In genomic region chr3L:7530461-7531338, dm6 we compare ENCODE assay signal across 5 fruit fly cellular contexts.
TF ChIP-seq lines count a peak whose summit lies in the region.

No protein-coding gene starts in this region.

- TF ChIP-seq CTCF in whole organism, embryonic (GFP tag; optimal IDR thresholded peaks at IDR 0.05; lab: Kevin White, UChicago): no peak

TF ChIP-seq in whole organism, adult, 20 proteins besides CTCF, POLR2A, EP300 and RAD21:
- TF ChIP-seq cic (GFP tag; optimal IDR thresholded peaks at IDR 0.05; lab: Kevin White, UChicago): peak; percentile 41
- TF ChIP-seq Mnt (GFP tag; optimal IDR thresholded peaks at IDR 0.05; lab: Kevin White, UChicago): no peak

TF ChIP-seq in whole organism, embryonic, 481 proteins besides CTCF, POLR2A, EP300 and RAD21 (continues in another document):
- TF ChIP-seq gsb-n (tag; optimal IDR thresholded peaks at IDR 0.05; lab: Kevin White, UChicago): no peak
- peak; percentile 30; the same call in 1 of the 2 replicates for TF ChIP-seq Rfx (GFP tag; IDR thresholded peaks at IDR 0.05; lab: Robert Waterston, UW)
- peak; percentile 84; the same call in 2 of the 4 replicates for TF ChIP-seq chinmo (GFP tag; IDR thresholded peaks at IDR 0.05; lab: Robert Waterston, UW; ENCODE audit: partially characterized antibody)
- no peak for TF ChIP-seq sug (tag; optimal IDR thresholded peaks at IDR 0.05; lab: Kevin White, UChicago)
- TF ChIP-seq dm (GFP tag; optimal IDR thresholded peaks at IDR 0.05; lab: Kevin White, UChicago): no peak
- no peak for TF ChIP-seq wek (GFP tag; optimal IDR thresholded peaks at IDR 0.05; lab: Kevin White, UChicago)
- no peak for TF ChIP-seq CG2116 (GFP tag; optimal IDR thresholded peaks at IDR 0.05; lab: Kevin White, UChicago)
- TF ChIP-seq CG5953 (GFP tag; IDR thresholded peaks at IDR 0.05; lab: Robert Waterston, UW): no peak
- TF ChIP-seq pfk (GFP tag; optimal IDR thresholded peaks at IDR 0.05; lab: Kevin White, UChicago): no peak
- TF ChIP-seq CG2199 (GFP tag; IDR thresholded peaks at IDR 0.05; lab: Robert Waterston, UW): 0 out of 3 replicates have a peak, but pooled peaks have one; percentile 65
- no peak for TF ChIP-seq CG6791 (GFP tag; IDR thresholded peaks at IDR 0.05; lab: Robert Waterston, UW; ENCODE audit: partially characterized antibody)
- TF ChIP-seq lola (GFP tag; optimal IDR thresholded peaks at IDR 0.05; lab: Kevin White, UChicago): no peak
- TF ChIP-seq Pdp1 (GFP tag; optimal IDR thresholded peaks at IDR 0.05; lab: Kevin White, UChicago): peak in 1 of 2 experiments; percentile 59
- TF ChIP-seq ci (GFP tag; IDR thresholded peaks at IDR 0.05; lab: Robert Waterston, UW): 0 out of 3 replicates have a peak, but pooled peaks have one; percentile 0
- TF ChIP-seq Hey (tag; optimal IDR thresholded peaks at IDR 0.05; lab: Kevin White, UChicago): no peak
- no peak for TF ChIP-seq trh (GFP tag; optimal IDR thresholded peaks at IDR 0.05; lab: Kevin White, UChicago)
- no peak for TF ChIP-seq CG13424 (tag; optimal IDR thresholded peaks at IDR 0.05; lab: Kevin White, UChicago)
- TF ChIP-seq run (tag; optimal IDR thresholded peaks at IDR 0.05; lab: Kevin White, UChicago): no peak
- TF ChIP-seq HmgZ (tag; optimal IDR thresholded peaks at IDR 0.05; lab: Kevin White, UChicago): no peak
- no peak for TF ChIP-seq ato (GFP tag; IDR thresholded peaks at IDR 0.05; lab: Robert Waterston, UW; ENCODE audit: partially characterized antibody)
- peak; percentile 36 for TF ChIP-seq kni (GFP tag; optimal IDR thresholded peaks at IDR 0.05; lab: Kevin White, UChicago)

TF ChIP-seq in whole organism, prepupa, 60 proteins besides CTCF, POLR2A, EP300 and RAD21:
- TF ChIP-seq esn (GFP tag; optimal IDR thresholded peaks at IDR 0.05; lab: Kevin White, UChicago) (peak; percentile 8), Eip78C (GFP tag; lab: Kevin White, UChicago) (peak; percentile 79), CG15336 (GFP tag; IDR thresholded peaks at IDR 0.05; lab: Robert Waterston, UW) (no peak), Hr39 (GFP tag; optimal IDR thresholded peaks at IDR 0.05; lab: Kevin White, UChicago) (no peak), fd85E (GFP tag; optimal IDR thresholded peaks at IDR 0.05; lab: Kevin White, UChicago) (no peak), svp (GFP tag; lab: Kevin White, UChicago) (peak; percentile 64), Sox14 (GFP tag; optimal IDR thresholded peaks at IDR 0.05; lab: Kevin White, UChicago) (peak; percentile 58), net (GFP tag; optimal IDR thresholded peaks at IDR 0.05; lab: Kevin White, UChicago) (no peak)

TF ChIP-seq in whole organism, pupa, 21 proteins besides CTCF, POLR2A, EP300 and RAD21:
- TF ChIP-seq gl (tag; optimal IDR thresholded peaks at IDR 0.05; lab: Kevin White, UChicago): no peak
- 0 out of 2 replicates have a peak, but pooled peaks have one; percentile 14 for TF ChIP-seq CG32121 (GFP tag; IDR thresholded peaks at IDR 0.05; lab: Robert Waterston, UW)
- TF ChIP-seq EcR (GFP tag; optimal IDR thresholded peaks at IDR 0.05; lab: Kevin White, UChicago): peak; percentile 87

TF ChIP-seq in whole organism, wandering third instar larva, 38 proteins besides CTCF, POLR2A, EP300 and RAD21:
- TF ChIP-seq Myc (optimal IDR thresholded peaks at IDR 0.05; lab: Kevin White, UChicago): no peak
- TF ChIP-seq CrebA (GFP tag; optimal IDR thresholded peaks at IDR 0.05; lab: Kevin White, UChicago; ENCODE audit: borderline replicate concordance): peak; percentile 60
- peak; percentile 4 for TF ChIP-seq psq (GFP tag; optimal IDR thresholded peaks at IDR 0.05; lab: Kevin White, UChicago)
- no peak for TF ChIP-seq woc (GFP tag; optimal IDR thresholded peaks at IDR 0.05; lab: Kevin White, UChicago)
- no peak for TF ChIP-seq lola (GFP tag; optimal IDR thresholded peaks at IDR 0.05; lab: Kevin White, UChicago)
- TF ChIP-seq rgr (GFP tag; optimal IDR thresholded peaks at IDR 0.05; lab: Kevin White, UChicago): peak; percentile 48
- no peak for TF ChIP-seq Abd-B (GFP tag; optimal IDR thresholded peaks at IDR 0.05; lab: Kevin White, UChicago)
- peak in 1 of 2 experiments; percentile 46 for TF ChIP-seq foxo (GFP tag; optimal IDR thresholded peaks at IDR 0.05; lab: Kevin White, UChicago)
- TF ChIP-seq tai (GFP tag; optimal IDR thresholded peaks at IDR 0.05; lab: Kevin White, UChicago): peak; percentile 53
- peak; percentile 44 for TF ChIP-seq h (GFP tag; optimal IDR thresholded peaks at IDR 0.05; lab: Kevin White, UChicago)
- peak; percentile 25 for TF ChIP-seq Hnf4 (GFP tag; optimal IDR thresholded peaks at IDR 0.05; lab: Kevin White, UChicago)
- TF ChIP-seq fru (GFP tag; optimal IDR thresholded peaks at IDR 0.05; lab: Kevin White, UChicago): peak; percentile 73
- TF ChIP-seq Rel (GFP tag; optimal IDR thresholded peaks at IDR 0.05; lab: Kevin White, UChicago): no peak
- peak; percentile 17 for TF ChIP-seq Rel (tag; optimal IDR thresholded peaks at IDR 0.05; lab: Kevin White, UChicago)
- TF ChIP-seq brk (GFP tag; optimal IDR thresholded peaks at IDR 0.05; lab: Kevin White, UChicago): peak; percentile 54
- peak; percentile 34 for TF ChIP-seq Hr83 (GFP tag; optimal IDR thresholded peaks at IDR 0.05; lab: Kevin White, UChicago; ENCODE audit: poor library complexity, severe bottlenecking)
- TF ChIP-seq br (GFP tag; optimal IDR thresholded peaks at IDR 0.05; lab: Kevin White, UChicago): peak; percentile 41
